Worm (Caenorhabditis elegans) whole organism, L1 larva: ENCODE results near the gene tric-1B.1.
A peak's percentile ranks its signal among the peaks of the same experiment; 100 is the strongest.

Source experiments
- C04F5.9 ChIP-seq: sonication (generic microtip); optimal IDR thresholded peaks from 2 replicates; lab custom pipeline; 2016; ENCODE audit warnings: missing genetic modification characterization, missing compliant biosample characterization
- C16A3.4 ChIP-seq: fragments of 150-350 bp; optimal IDR thresholded peaks from 2 replicates; lab custom pipeline; 2014; ENCODE audit warnings: missing biosample characterization, missing genetic modification characterization
- F16B12.6 ChIP-seq: fragments of 150-350 bp; optimal IDR thresholded peaks from 2 replicates; lab custom pipeline; 2014; ENCODE audit warnings: missing biosample characterization, missing genetic modification characterization
- Y116A8C.19 ChIP-seq: sonication (generic microtip); optimal IDR thresholded peaks from 2 replicates; lab custom pipeline; 2016; ENCODE audit warnings: missing compliant biosample characterization, missing genetic modification characterization, borderline replicate concordance
- alr-1 ChIP-seq: fragments of 200-800 bp; sonication (Bioruptor generic); optimal IDR thresholded peaks from 2 replicates; lab custom pipeline; 2018; ENCODE audit warnings: borderline replicate concordance, mild to moderate bottlenecking, missing genetic modification characterization, missing compliant biosample characterization
- blmp-1 ChIP-seq: fragments of 150-350 bp; optimal IDR thresholded peaks from 2 replicates; lab custom pipeline; 2014; ENCODE audit warnings: missing biosample characterization, missing genetic modification characterization
- ceh-8 ChIP-seq: fragments of 200-800 bp; sonication (Bioruptor generic); optimal IDR thresholded peaks from 2 replicates; lab custom pipeline; 2018; ENCODE audit warnings: mild to moderate bottlenecking, missing genetic modification characterization, moderate library complexity, missing compliant biosample characterization
- ceh-82 ChIP-seq, 3 experiments: fragments of 150-350 bp in 1 of 3; sonication (generic microtip) in 2 of 3; optimal IDR thresholded peaks; 2 replicates each; lab custom pipeline; 2014 to 2017; ENCODE audit warnings: missing biosample characterization in 3 of 3, missing genetic modification characterization in 3 of 3
- ceh-88 ChIP-seq: fragments of 200-800 bp; sonication (Bioruptor generic); IDR thresholded peaks from 2 replicates; pipeline ENCODE4 v1.3.6; 2022; ENCODE audit warnings: missing genetic modification characterization, missing compliant biosample characterization
- ceh-90 ChIP-seq: sonication (generic microtip); optimal IDR thresholded peaks from 2 replicates; lab custom pipeline; 2016; ENCODE audit warnings: missing genetic modification characterization, missing compliant biosample characterization
- dpl-1 ChIP-seq, 3 experiments: fragments of 150-350 bp in 2 of 3; sonication (generic microtip) in 1 of 3; optimal IDR thresholded peaks; 2 replicates each; lab custom pipeline; 2014 to 2017; ENCODE audit warnings: missing biosample characterization in 3 of 3, missing genetic modification characterization in 3 of 3, missing genetic modification reagents in 3 of 3
- dsc-1 ChIP-seq: sonication (generic microtip); optimal IDR thresholded peaks from 2 replicates; lab custom pipeline; 2016; ENCODE audit warnings: mild to moderate bottlenecking, missing genetic modification characterization, missing compliant biosample characterization
- efl-1 ChIP-seq, 4 experiments: fragments of 150-350 bp; optimal IDR thresholded peaks in 3 of 4; peaks in 1 of 4; 1 replicate in 1 of 4; 2 replicates in 3 of 4; lab custom pipeline; 2014; ENCODE audit warnings: missing biosample characterization in 2 of 4, missing genetic modification characterization in 2 of 4, missing genetic modification reagents in 2 of 4
- efl-3 ChIP-seq: fragments of 200-800 bp; sonication (Bioruptor generic); optimal IDR thresholded peaks from 2 replicates; lab custom pipeline; 2018; ENCODE audit warnings: mild to moderate bottlenecking, missing genetic modification characterization, missing compliant biosample characterization
- egl-13 ChIP-seq: sonication (generic microtip); optimal IDR thresholded peaks from 2 replicates; lab custom pipeline; 2016; ENCODE audit warnings: missing genotype, missing genetic modification reagents, missing genetic modification characterization, missing compliant biosample characterization
- egl-27 ChIP-seq, 2 experiments: fragments of 150-350 bp in 1 of 2; sonication (generic microtip); optimal IDR thresholded peaks; 3 replicates each; lab custom pipeline; 2017 to 2018; ENCODE audit warnings: missing biosample characterization in 2 of 2, missing genetic modification characterization in 2 of 2, missing genetic modification reagents in 2 of 2
- elt-3 ChIP-seq, 6 experiments: fragments of 150-350 bp in 1 of 6; sonication (generic microtip); optimal IDR thresholded peaks; 2 replicates each; lab custom pipeline; 2017 to 2018; ENCODE audit warnings: missing biosample characterization in 6 of 6, missing genetic modification characterization in 6 of 6, inconsistent platforms in 1 of 6
- ets-5 ChIP-seq: fragments of 200-800 bp; sonication (Bioruptor generic); IDR thresholded peaks from 2 replicates; pipeline ENCODE4 v1.3.6; 2022; ENCODE audit warnings: missing genetic modification characterization, missing compliant biosample characterization
- fkh-10 ChIP-seq: sonication (generic microtip); optimal IDR thresholded peaks from 2 replicates; lab custom pipeline; 2017; ENCODE audit warnings: missing biosample characterization, missing genetic modification reagents, missing genetic modification characterization
- fkh-4 ChIP-seq: sonication (generic microtip); optimal IDR thresholded peaks from 2 replicates; lab custom pipeline; 2016; ENCODE audit warnings: missing compliant biosample characterization, missing genetic modification characterization, borderline replicate concordance
- fkh-8 ChIP-seq: sonication (generic microtip); optimal IDR thresholded peaks from 2 replicates; lab custom pipeline; 2016; ENCODE audit warnings: mild to moderate bottlenecking, missing genetic modification characterization, missing compliant biosample characterization
- fos-1 ChIP-seq: fragments of 150-350 bp; optimal IDR thresholded peaks from 2 replicates; lab custom pipeline; 2014; ENCODE audit warnings: missing biosample characterization, missing genetic modification characterization
- grh-1 ChIP-seq: fragments of 200-800 bp; sonication (Bioruptor generic); IDR thresholded peaks from 2 replicates; pipeline ENCODE4 v1.3.6; 2022; ENCODE audit warnings: missing genetic modification reagents, missing genetic modification characterization, missing compliant biosample characterization
- hlh-17 ChIP-seq: fragments of 200-800 bp; sonication (Bioruptor generic); optimal IDR thresholded peaks from 2 replicates; lab custom pipeline; 2018; ENCODE audit warnings: missing genetic modification characterization, mild to moderate bottlenecking, missing compliant biosample characterization, moderate library complexity, borderline replicate concordance
- jun-1 ChIP-seq: fragments of 150-350 bp; optimal IDR thresholded peaks from 2 replicates; lab custom pipeline; 2014; ENCODE audit warnings: missing biosample characterization, missing genetic modification reagents, missing genetic modification characterization
- lin-13 ChIP-seq: fragments of 150-350 bp; optimal IDR thresholded peaks from 2 replicates; lab custom pipeline; 2014; ENCODE audit warnings: missing biosample characterization, missing genetic modification reagents, missing genetic modification characterization
- lin-14 ChIP-seq: fragments of 200-800 bp; sonication (Bioruptor generic); optimal IDR thresholded peaks from 2 replicates; lab custom pipeline; 2018; ENCODE audit warnings: mild to moderate bottlenecking, missing genetic modification characterization, moderate library complexity, missing compliant biosample characterization
- lin-15B ChIP-seq: fragments of 150-350 bp; sonication (generic microtip); optimal IDR thresholded peaks from 3 replicates; lab custom pipeline; 2014; ENCODE audit warnings: missing biosample characterization, missing genetic modification characterization
- nhr-20 ChIP-seq: sonication (generic microtip); optimal IDR thresholded peaks from 2 replicates; lab custom pipeline; 2016; ENCODE audit warnings: mild to moderate bottlenecking, missing genetic modification characterization, missing compliant biosample characterization
- nhr-28 ChIP-seq: fragments of 150-350 bp; optimal IDR thresholded peaks from 2 replicates; lab custom pipeline; 2014; ENCODE audit warnings: missing biosample characterization, missing genetic modification characterization
- nhr-47 ChIP-seq: sonication (generic microtip); optimal IDR thresholded peaks from 2 replicates; lab custom pipeline; 2016; ENCODE audit warnings: mild to moderate bottlenecking, missing genetic modification characterization, moderate library complexity, missing compliant biosample characterization
- nhr-71 ChIP-seq: sonication (generic microtip); optimal IDR thresholded peaks from 2 replicates; lab custom pipeline; 2016; ENCODE audit warnings: mild to moderate bottlenecking, missing genetic modification characterization, moderate library complexity, missing compliant biosample characterization
- nhr-76 ChIP-seq: sonication (generic microtip); optimal IDR thresholded peaks from 2 replicates; lab custom pipeline; 2017; ENCODE audit warnings: missing biosample characterization, missing genetic modification characterization
- nhr-77 ChIP-seq: fragments of 150-350 bp; optimal IDR thresholded peaks from 2 replicates; lab custom pipeline; 2014; ENCODE audit warnings: missing biosample characterization, missing genetic modification characterization
- nhr-84 ChIP-seq: sonication (generic microtip); optimal IDR thresholded peaks from 2 replicates; lab custom pipeline; 2017; ENCODE audit warnings: missing biosample characterization, missing genetic modification characterization
- nhr-90 ChIP-seq: sonication (generic microtip); optimal IDR thresholded peaks from 2 replicates; lab custom pipeline; 2016; ENCODE audit warnings: mild to moderate bottlenecking, missing genetic modification characterization, missing compliant biosample characterization; ENCODE audit not compliant: poor library complexity
- pqm-1 ChIP-seq: sonication (generic microtip); optimal IDR thresholded peaks from 3 replicates; lab custom pipeline; 2017; ENCODE audit warnings: missing biosample characterization, missing genetic modification characterization
- rnt-1 ChIP-seq: sonication (generic microtip); optimal IDR thresholded peaks from 2 replicates; lab custom pipeline; 2016; ENCODE audit warnings: mild to moderate bottlenecking, missing genetic modification characterization, moderate library complexity, missing compliant biosample characterization
- skn-1 ChIP-seq: fragments of 150-350 bp; optimal IDR thresholded peaks from 2 replicates; lab custom pipeline; 2014; ENCODE audit warnings: missing biosample characterization, missing genetic modification characterization
- snu-23 ChIP-seq: sonication (generic microtip); optimal IDR thresholded peaks from 2 replicates; lab custom pipeline; 2016; ENCODE audit warnings: missing genetic modification characterization, missing compliant biosample characterization
- sptf-1 ChIP-seq: fragments of 150-350 bp; optimal IDR thresholded peaks from 2 replicates; lab custom pipeline; 2014; ENCODE audit warnings: missing biosample characterization, missing genetic modification characterization
- swsn-7 ChIP-seq: sonication (generic microtip); optimal IDR thresholded peaks from 2 replicates; lab custom pipeline; 2016; ENCODE audit warnings: missing genetic modification characterization, missing compliant biosample characterization
- tbx-2 ChIP-seq: sonication (generic microtip); optimal IDR thresholded peaks from 2 replicates; lab custom pipeline; 2016; ENCODE audit warnings: missing genetic modification characterization, missing compliant biosample characterization
- unc-130 ChIP-seq: fragments of 150-350 bp; optimal IDR thresholded peaks from 2 replicates; lab custom pipeline; 2017; ENCODE audit warnings: missing biosample characterization, missing genetic modification characterization, inconsistent platforms
- unc-30 ChIP-seq: sonication (generic microtip); optimal IDR thresholded peaks from 2 replicates; lab custom pipeline; 2017; ENCODE audit warnings: missing biosample characterization, missing genetic modification characterization
- unc-98 ChIP-seq: fragments of 200-800 bp; sonication (Bioruptor generic); IDR thresholded peaks from 2 replicates; pipeline ENCODE4 v1.3.6; 2022; ENCODE audit warnings: missing genetic modification characterization, missing compliant biosample characterization
- xbp-1 ChIP-seq: sonication (generic microtip); optimal IDR thresholded peaks from 2 replicates; lab custom pipeline; 2016; ENCODE audit warnings: missing genetic modification characterization, missing compliant biosample characterization
- zip-4 ChIP-seq: fragments of 200-800 bp; sonication (Bioruptor generic); optimal IDR thresholded peaks from 2 replicates; lab custom pipeline; 2018; ENCODE audit warnings: mild to moderate bottlenecking, missing genetic modification characterization, moderate library complexity, missing compliant biosample characterization
- ztf-4 ChIP-seq: fragments of 150-350 bp; optimal IDR thresholded peaks from 2 replicates; lab custom pipeline; 2014; ENCODE audit warnings: missing biosample characterization, missing genetic modification characterization

tric-1B.1 gene

ce11 chrII:12262567-12262966 lies 3.5 kb downstream of the tric-1B.1 start (continued):
- TF ChIP-seq nhr-77 (tag; lab: Kevin White, UChicago) = no peak
- peak; percentile 16 for TF ChIP-seq jun-1 (tag; lab: Kevin White, UChicago)
- TF ChIP-seq ceh-82 (tag; optimal IDR thresholded peaks at IDR 0.05; lab: Kevin White, UChicago) = no peak
- no peak for TF ChIP-seq pqm-1 (tag; lab: Kevin White, UChicago)
- TF ChIP-seq fkh-8 = no peak
- TF ChIP-seq nhr-47 (tag; lab: Kevin White, UChicago) = peak; percentile 33
- no peak for TF ChIP-seq F16B12.6 (tag; lab: Kevin White, UChicago)
- TF ChIP-seq rnt-1 (tag; lab: Kevin White, UChicago) = no peak
- peak in 1 of 2 experiments; percentile 20 for TF ChIP-seq egl-27 (tag; optimal IDR thresholded peaks at IDR 0.05; lab: Kevin White, UChicago)
- TF ChIP-seq alr-1 (tag; lab: Kevin White, UChicago) = no peak
- TF ChIP-seq swsn-7 = no peak
- TF ChIP-seq fos-1 (tag; lab: Kevin White, UChicago) = no peak
- peak; percentile 12 for TF ChIP-seq xbp-1
- TF ChIP-seq fkh-4 (tag; lab: Kevin White, UChicago) = no peak
- TF ChIP-seq nhr-84 (tag; lab: Kevin White, UChicago) = no peak
- peak; percentile 9 to 36 (median 32) for TF ChIP-seq dpl-1 (GFP tag; optimal IDR thresholded peaks at IDR 0.05; lab: Kevin White, UChicago)
- TF ChIP-seq lin-15B (tag; lab: Kevin White, UChicago) = no peak
- no peak for TF ChIP-seq fkh-10 (GFP tag; lab: Kevin White, UChicago)
- TF ChIP-seq nhr-71 (tag; lab: Kevin White, UChicago) = peak; percentile 51
- no peak for TF ChIP-seq ztf-4 (tag; lab: Kevin White, UChicago)
- no peak for TF ChIP-seq nhr-28
- peak in 1 of 2 experiments; percentile 9 for TF ChIP-seq efl-1 (optimal IDR thresholded peaks at IDR 0.05; lab: Kevin White, UChicago)
- TF ChIP-seq efl-1 (GFP tag; optimal IDR thresholded peaks at IDR 0.05 in 1 of 2; lab: Kevin White, UChicago) = no peak
- peak; percentile 56 for TF ChIP-seq nhr-20 (tag; lab: Kevin White, UChicago)
- TF ChIP-seq grh-1 = peak; percentile 71
- no peak for TF ChIP-seq ets-5 (GFP tag; lab: Robert Waterston, UW)
- TF ChIP-seq snu-23 (GFP tag; lab: Kevin White, UChicago) = peak; percentile 37
- no peak for TF ChIP-seq tbx-2 (tag; lab: Kevin White, UChicago)
- no peak for TF ChIP-seq C04F5.9 (tag; lab: Kevin White, UChicago)
- no peak for TF ChIP-seq ceh-8
- TF ChIP-seq ceh-88 (GFP tag; lab: Robert Waterston, UW) = no peak
- TF ChIP-seq efl-3 (GFP tag; lab: Kevin White, UChicago) = no peak
- TF ChIP-seq dsc-1 (tag; lab: Kevin White, UChicago) = no peak
- TF ChIP-seq blmp-1 (tag; lab: Kevin White, UChicago) = peak; percentile 77
- no peak for TF ChIP-seq zip-4 (GFP tag; lab: Kevin White, UChicago)
- TF ChIP-seq elt-3 (tag; optimal IDR thresholded peaks at IDR 0.05; lab: Kevin White, UChicago) = peak in 4 of 6 experiments; percentile 19 to 56 (median 48)
- TF ChIP-seq unc-130 (tag; lab: Kevin White, UChicago) = no peak
- TF ChIP-seq egl-13 (tag; lab: Kevin White, UChicago) = no peak
- peak; percentile 32 for TF ChIP-seq C16A3.4 (tag; lab: Kevin White, UChicago)
- peak; percentile 75 for TF ChIP-seq lin-14 (GFP tag; lab: Kevin White, UChicago)
- TF ChIP-seq hlh-17 (GFP tag; lab: Kevin White, UChicago) = no peak
- no peak for TF ChIP-seq Y116A8C.19 (tag; lab: Kevin White, UChicago)
- TF ChIP-seq sptf-1 = no peak
- TF ChIP-seq unc-98 = no peak
- no peak for TF ChIP-seq skn-1 (tag; lab: Kevin White, UChicago)
- TF ChIP-seq unc-30 = no peak
- no peak for TF ChIP-seq ceh-90 (tag; lab: Kevin White, UChicago)
- TF ChIP-seq nhr-90 (tag; lab: Kevin White, UChicago) = peak; percentile 69
- TF ChIP-seq nhr-76 (tag; lab: Kevin White, UChicago) = no peak
- TF ChIP-seq lin-13 (GFP tag; lab: Kevin White, UChicago) = no peak
